Worm (Caenorhabditis elegans): ENCODE results near the gene Y58A7A.5.

DNA sequence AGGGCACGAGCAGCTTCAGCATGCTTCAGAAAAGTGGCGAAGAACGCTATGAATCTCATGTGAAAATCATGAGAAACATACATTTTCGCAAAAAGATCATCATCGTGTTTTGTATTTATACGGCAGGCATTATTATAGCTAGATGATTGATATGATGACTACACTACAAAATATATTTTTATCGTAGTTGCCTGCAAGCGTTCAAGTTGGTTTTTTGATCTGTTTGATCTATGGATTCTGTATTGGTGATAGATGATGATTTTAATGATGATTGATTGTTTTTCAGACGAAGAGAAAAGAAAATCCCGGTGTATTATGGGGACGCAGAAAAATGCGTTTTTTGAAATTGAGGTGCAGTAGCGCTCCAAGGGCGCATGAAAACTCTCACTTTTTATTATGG is 23.9 kb upstream of the Y58A7A.5 start, which contains the start of gene ugt-63:
- TF ChIP-seq pqm-1 (tag; optimal IDR thresholded peaks at IDR 0.05) (no peak), zfp-3 (GFP tag; conservative IDR thresholded peaks at IDR 0.05) (no peak), unc-130 (GFP tag; optimal IDR thresholded peaks at IDR 0.05) (no peak), zip-2 (tag; optimal IDR thresholded peaks at IDR 0.05) (no peak), ceh-62 (tag; optimal IDR thresholded peaks at IDR 0.05) (no peak), ZK546.5 (tag; optimal IDR thresholded peaks at IDR 0.05) (no peak), nhr-11 (tag; optimal IDR thresholded peaks at IDR 0.05) (no peak), daf-19 (GFP tag; conservative IDR thresholded peaks at IDR 0.05) (no peak), lin-13 (GFP tag; optimal IDR thresholded peaks at IDR 0.05) (no peak), duxl-1 (tag; optimal IDR thresholded peaks at IDR 0.05; ENCODE audit: poor library complexity) (no peak), ceh-82 (tag; optimal IDR thresholded peaks at IDR 0.05) (no peak), zfp-2 (tag; optimal IDR thresholded peaks at IDR 0.05) (no peak), nhr-48 (tag; optimal IDR thresholded peaks at IDR 0.05) (peak; percentile 46), nhr-28 (tag; optimal IDR thresholded peaks at IDR 0.05) (peak; percentile 99)
